Fruit fly (Drosophila melanogaster) whole organism, embryonic: ENCODE data around the gene CG14052.

Experiments used
- Bteb2 ChIP-seq: fragments of 200-800 bp; sonication (Bioruptor generic); optimal IDR thresholded peaks from 2 replicates; lab custom pipeline; 2016; ENCODE audit warnings: missing biosample characterization, missing genetic modification characterization
- CG1024 ChIP-seq: fragments of 200-800 bp; sonication (Bioruptor generic); IDR thresholded peaks from 2 replicates; pipeline ENCODE4 v1.3.6; 2022; ENCODE audit warnings: missing biosample characterization, missing genetic modification characterization
- CG11085 ChIP-seq: fragments of 200-800 bp; sonication (Bioruptor generic); IDR thresholded peaks from 2 replicates; pipeline ENCODE4 v1.3.6; 2022; ENCODE audit warnings: missing biosample characterization, missing genetic modification characterization
- CG14441 ChIP-seq: fragments of 200-800 bp; sonication (Bioruptor generic); IDR thresholded peaks from 2 replicates; pipeline ENCODE4 v1.3.6; 2022; ENCODE audit warnings: missing biosample characterization, missing genetic modification characterization
- CG14860 ChIP-seq: fragments of 200-800 bp; sonication (Bioruptor generic); IDR thresholded peaks from 3 replicates; pipeline ENCODE4 v1.3.6; 2022; ENCODE audit warnings: missing biosample characterization, missing genetic modification characterization; ENCODE audit not compliant: partially characterized antibody
- CG1792 ChIP-seq: fragments of 200-800 bp; sonication (Bioruptor generic); optimal IDR thresholded peaks from 2 replicates; lab custom pipeline; 2016; ENCODE audit warnings: missing biosample characterization, missing genetic modification characterization
- CG18619 ChIP-seq: fragments of 200-800 bp; sonication (Bioruptor generic); optimal IDR thresholded peaks from 3 replicates; lab custom pipeline; 2017; ENCODE audit warnings: missing biosample characterization, mild to moderate bottlenecking, missing genetic modification characterization
- CG2120 ChIP-seq: fragments of 200-800 bp; sonication (Bioruptor generic); optimal IDR thresholded peaks from 3 replicates; lab custom pipeline; 2016; ENCODE audit warnings: missing biosample characterization, missing genetic modification characterization
- CG2875 ChIP-seq: fragments of 200-800 bp; sonication (Bioruptor generic); optimal IDR thresholded peaks from 2 replicates; lab custom pipeline; 2017; ENCODE audit warnings: missing biosample characterization, mild to moderate bottlenecking, missing genetic modification characterization, missing genetic modification reagents
- CG34376 ChIP-seq: fragments of 200-800 bp; sonication (Bioruptor generic); optimal IDR thresholded peaks from 2 replicates; lab custom pipeline; 2018; ENCODE audit warnings: missing biosample characterization, mild to moderate bottlenecking, missing genetic modification characterization
- CG3838 ChIP-seq: fragments of 200-800 bp; sonication (Bioruptor generic); optimal IDR thresholded peaks from 3 replicates; lab custom pipeline; 2016; ENCODE audit warnings: missing biosample characterization, missing genetic modification characterization
- CG6689 ChIP-seq: fragments of 200-800 bp; sonication (Bioruptor generic); IDR thresholded peaks from 2 replicates; pipeline ENCODE4 v1.3.6; 2022; ENCODE audit warnings: missing biosample characterization, missing genetic modification characterization
- CG6765 ChIP-seq: fragments of 200-800 bp; sonication (Bioruptor generic); optimal IDR thresholded peaks from 3 replicates; lab custom pipeline; 2017; ENCODE audit warnings: missing biosample characterization, mild to moderate bottlenecking, missing genetic modification characterization
- CG6813 ChIP-seq: fragments of 200-800 bp; sonication (Bioruptor generic); optimal IDR thresholded peaks from 2 replicates; lab custom pipeline; 2017; ENCODE audit warnings: missing biosample characterization, missing genetic modification characterization, mild to moderate bottlenecking, moderate library complexity, missing genetic modification reagents
- Chrac-16 ChIP-seq: fragments of 200-800 bp; sonication (Bioruptor generic); optimal IDR thresholded peaks from 3 replicates; lab custom pipeline; 2016; ENCODE audit warnings: missing biosample characterization, missing genetic modification characterization
- Dll ChIP-seq: fragments of 200-800 bp; sonication (Bioruptor generic); IDR thresholded peaks from 4 replicates; pipeline ENCODE4 v1.3.6; 2022; ENCODE audit warnings: missing biosample characterization, missing genetic modification characterization; ENCODE audit not compliant: partially characterized antibody
- HLH54F ChIP-seq: fragments of 200-800 bp; sonication (Bioruptor generic); optimal IDR thresholded peaks from 3 replicates; lab custom pipeline; 2016; ENCODE audit warnings: missing biosample characterization, missing genetic modification characterization
- HmgD ChIP-seq: fragments of 200-800 bp; sonication (Bioruptor generic); optimal IDR thresholded peaks from 3 replicates; lab custom pipeline; 2016; ENCODE audit warnings: missing biosample characterization, missing genetic modification characterization
- Hr3 ChIP-seq: fragments of 200-800 bp; sonication (Bioruptor generic); optimal IDR thresholded peaks from 3 replicates; lab custom pipeline; 2016; ENCODE audit warnings: missing biosample characterization, missing genetic modification characterization
- Kr ChIP-seq: fragments of 200-800 bp; sonication (Bioruptor generic); optimal IDR thresholded peaks from 2 replicates; lab custom pipeline; 2017; ENCODE audit warnings: missing biosample characterization, mild to moderate bottlenecking, missing genetic modification characterization
- Lpt ChIP-seq: fragments of >200 bp; optimal IDR thresholded peaks from 2 replicates; lab custom pipeline; 2018; ENCODE audit warnings: missing biosample characterization, missing genetic modification characterization
- MBD-R2 ChIP-seq: fragments of 200-800 bp; sonication (Bioruptor generic); IDR thresholded peaks from 2 replicates; pipeline ENCODE4 v1.3.6; 2022; ENCODE audit warnings: missing biosample characterization, missing genetic modification characterization
- MESR4 ChIP-seq: fragments of 200-800 bp; sonication (Bioruptor generic); optimal IDR thresholded peaks from 2 replicates; lab custom pipeline; 2018; ENCODE audit warnings: missing biosample characterization, mild to moderate bottlenecking, missing genetic modification characterization, moderate library complexity
- Max ChIP-seq: fragments of 200-800 bp; sonication (Bioruptor generic); optimal IDR thresholded peaks from 2 replicates; lab custom pipeline; 2016; ENCODE audit warnings: missing biosample characterization, mild to moderate bottlenecking, missing genetic modification characterization
- NC2α ChIP-seq: fragments of 200-800 bp; sonication (Bioruptor generic); optimal IDR thresholded peaks from 2 replicates; lab custom pipeline; 2016; ENCODE audit warnings: missing biosample characterization, missing genetic modification characterization
- Nf-YA ChIP-seq: fragments of 200-800 bp; sonication (Bioruptor generic); IDR thresholded peaks from 2 replicates; pipeline ENCODE4 v1.3.6; 2022; ENCODE audit warnings: missing biosample characterization, missing genetic modification characterization
- Side ChIP-seq: fragments of 200-800 bp; sonication (Bioruptor generic); optimal IDR thresholded peaks from 2 replicates; lab custom pipeline; 2016; ENCODE audit warnings: missing biosample characterization, missing genetic modification characterization
- Sin3A ChIP-seq: fragments of >200 bp; optimal IDR thresholded peaks from 2 replicates; lab custom pipeline; 2018
- Xbp1 ChIP-seq: fragments of 200-800 bp; sonication (Bioruptor generic); optimal IDR thresholded peaks from 3 replicates; lab custom pipeline; 2016; ENCODE audit warnings: missing biosample characterization, mild to moderate bottlenecking, missing genetic modification characterization
- ash1 ChIP-seq: fragments of 200-800 bp; sonication (Bioruptor generic); optimal IDR thresholded peaks from 2 replicates; lab custom pipeline; 2018; ENCODE audit warnings: missing biosample characterization, mild to moderate bottlenecking, missing genetic modification characterization
- bbx ChIP-seq: fragments of 200-800 bp; sonication (Bioruptor generic); IDR thresholded peaks from 2 replicates; pipeline ENCODE4 v1.3.6; 2022; ENCODE audit warnings: missing biosample characterization, missing genetic modification characterization; ENCODE audit not compliant: partially characterized antibody
- br ChIP-seq: fragments of >200 bp; optimal IDR thresholded peaks from 2 replicates; lab custom pipeline; 2017
- cato ChIP-seq: fragments of 200-800 bp; sonication (Bioruptor generic); optimal IDR thresholded peaks from 2 replicates; lab custom pipeline; 2016; ENCODE audit warnings: missing biosample characterization, missing genetic modification characterization, borderline replicate concordance
- chn ChIP-seq: fragments of 200-800 bp; sonication (Bioruptor generic); optimal IDR thresholded peaks from 2 replicates; lab custom pipeline; 2016; ENCODE audit warnings: missing biosample characterization, missing genetic modification characterization
- crol ChIP-seq: fragments of 200-800 bp; sonication (Bioruptor generic); IDR thresholded peaks from 2 replicates; pipeline ENCODE4 v1.3.6; 2022; ENCODE audit warnings: missing biosample characterization, missing genetic modification characterization
- fd3F ChIP-seq: fragments of 200-800 bp; sonication (Bioruptor generic); optimal IDR thresholded peaks from 2 replicates; lab custom pipeline; 2018; ENCODE audit warnings: missing biosample characterization, mild to moderate bottlenecking, missing genetic modification characterization, moderate library complexity
- fd96Cb ChIP-seq: fragments of 200-800 bp; sonication (Bioruptor generic); optimal IDR thresholded peaks from 2 replicates; lab custom pipeline; 2018; ENCODE audit warnings: missing biosample characterization, mild to moderate bottlenecking, missing genetic modification characterization, moderate library complexity
- gfzf ChIP-seq: fragments of 200-800 bp; sonication (Bioruptor generic); optimal IDR thresholded peaks from 2 replicates; lab custom pipeline; 2016; ENCODE audit warnings: missing biosample characterization, mild to moderate bottlenecking, missing genetic modification characterization, moderate library complexity
- grau ChIP-seq: fragments of 200-800 bp; optimal IDR thresholded peaks from 3 replicates; lab custom pipeline; 2019; ENCODE audit warnings: missing biosample characterization, mild to moderate bottlenecking, missing genetic modification characterization, moderate library complexity
- gsb-n ChIP-seq: fragments of 200-800 bp; sonication (Bioruptor generic); optimal IDR thresholded peaks from 3 replicates; lab custom pipeline; 2018; ENCODE audit warnings: missing biosample characterization, mild to moderate bottlenecking, missing genetic modification characterization
- jing ChIP-seq: fragments of 200-800 bp; sonication (Bioruptor generic); optimal IDR thresholded peaks from 2 replicates; lab custom pipeline; 2018; ENCODE audit warnings: missing biosample characterization, mild to moderate bottlenecking, missing genetic modification characterization
- lmd ChIP-seq: fragments of 200-800 bp; sonication (Bioruptor generic); IDR thresholded peaks from 2 replicates; pipeline ENCODE4 v1.3.6; 2022; ENCODE audit warnings: missing biosample characterization, missing genetic modification characterization
- lov ChIP-seq, 2 experiments: fragments of 200-800 bp in 1 of 2; fragments of >200 bp in 1 of 2; sonication (Bioruptor generic) in 1 of 2; IDR thresholded peaks in 1 of 2; optimal IDR thresholded peaks in 1 of 2; 2 replicates in 1 of 2; 3 replicates in 1 of 2; pipeline versions ENCODE4 v1.3.6 to Lab custom; 2017 to 2022; ENCODE audit warnings: missing biosample characterization in 1 of 2, missing genetic modification characterization in 1 of 2
- maf-S ChIP-seq: fragments of 200-800 bp; sonication (Bioruptor generic); optimal IDR thresholded peaks from 2 replicates; lab custom pipeline; 2016; ENCODE audit warnings: missing biosample characterization, missing genetic modification characterization
- sc ChIP-seq, 3 experiments: fragments of >200 bp in 2 of 3; fragments of 200-800 bp in 1 of 3; sonication (Bioruptor generic) in 1 of 3; optimal IDR thresholded peaks; 2 replicates in 2 of 3; 3 replicates in 1 of 3; lab custom pipeline; 2017; ENCODE audit warnings: mild to moderate bottlenecking in 1 of 3, missing biosample characterization in 1 of 3, missing genetic modification characterization in 1 of 3, missing genetic modification reagents in 1 of 3
- sd ChIP-seq: fragments of 200-800 bp; sonication (Bioruptor generic); optimal IDR thresholded peaks from 3 replicates; lab custom pipeline; 2018; ENCODE audit warnings: missing biosample characterization, mild to moderate bottlenecking, missing genetic modification characterization, moderate library complexity
- seq ChIP-seq: fragments of 200-800 bp; sonication (Bioruptor generic); IDR thresholded peaks from 2 replicates; pipeline ENCODE4 v1.3.6; 2022; ENCODE audit warnings: missing biosample characterization, missing genetic modification characterization
- shn ChIP-seq: fragments of 200-800 bp; sonication (Bioruptor generic); optimal IDR thresholded peaks from 3 replicates; lab custom pipeline; 2016; ENCODE audit warnings: missing biosample characterization, missing genetic modification characterization
- sisA ChIP-seq: fragments of 200-800 bp; sonication (Bioruptor generic); IDR thresholded peaks from 2 replicates; pipeline ENCODE4 v1.3.6; 2022; ENCODE audit warnings: missing biosample characterization, missing genetic modification characterization
- usp ChIP-seq: fragments of >200 bp; optimal IDR thresholded peaks from 2 replicates; lab custom pipeline; 2017; ENCODE audit warnings: missing biosample characterization, missing genetic modification characterization
- zen ChIP-seq: fragments of 200-800 bp; sonication (Bioruptor generic); optimal IDR thresholded peaks from 3 replicates; lab custom pipeline; 2018; ENCODE audit warnings: missing biosample characterization, mild to moderate bottlenecking, missing genetic modification characterization, moderate library complexity

The CG14052 gene

dm6 chrX:2270557-2270930, 47.0 kb downstream of the CG14052 start, which contains the start of gene CG2924 (continued):
- no peak for TF ChIP-seq CG6765
- peak; percentile 68 for TF ChIP-seq Side
- no peak for TF ChIP-seq jing (GFP tag; lab: Kevin White, UChicago)
- TF ChIP-seq CG18619 (GFP tag; lab: Kevin White, UChicago), result peak; percentile 27
- peak; percentile 89 for TF ChIP-seq HmgD (GFP tag; lab: Kevin White, UChicago)
- peak; percentile 99 for TF ChIP-seq Dll (GFP tag; lab: Robert Waterston, UW)
- peak; percentile 52 for TF ChIP-seq Chrac-16 (GFP tag; lab: Kevin White, UChicago)
- TF ChIP-seq HLH54F (GFP tag; lab: Kevin White, UChicago), result peak; percentile 78
- TF ChIP-seq Lpt (GFP tag; lab: Kevin White, UChicago), result no peak
- peak; percentile 50 for TF ChIP-seq Bteb2
- peak; percentile 30 for TF ChIP-seq maf-S
- no peak for TF ChIP-seq br (lab: Kevin White, UChicago)
- TF ChIP-seq CG34376, result peak; percentile 51
- TF ChIP-seq crol (GFP tag; lab: Robert Waterston, UW), result no peak
- TF ChIP-seq cato (GFP tag; lab: Kevin White, UChicago), result no peak
- TF ChIP-seq Nf-YA, result no peak
- TF ChIP-seq zen (tag; lab: Kevin White, UChicago), result no peak
- TF ChIP-seq Max (GFP tag; lab: Kevin White, UChicago), result peak; percentile 51
- TF ChIP-seq CG11085 (GFP tag; lab: Robert Waterston, UW), result peak; percentile 39; the same call in 1 of the 2 replicates
- peak; percentile 51 for TF ChIP-seq grau (tag; lab: Kevin White, UChicago)
- TF ChIP-seq ash1 (GFP tag; lab: Kevin White, UChicago), result peak; percentile 59
- no peak for TF ChIP-seq sd
- no peak for TF ChIP-seq sc (optimal IDR thresholded peaks at IDR 0.05; lab: Kevin White, UChicago)
- no peak for TF ChIP-seq sc (GFP tag; optimal IDR thresholded peaks at IDR 0.05; lab: Kevin White, UChicago)
- TF ChIP-seq Xbp1 (GFP tag; lab: Kevin White, UChicago), result peak; percentile 80
- no peak for TF ChIP-seq Kr (GFP tag; lab: Kevin White, UChicago)
- TF ChIP-seq fd3F (GFP tag; lab: Kevin White, UChicago), result no peak
- peak; percentile 45 for TF ChIP-seq shn (GFP tag; lab: Kevin White, UChicago)
- TF ChIP-seq usp (GFP tag; lab: Kevin White, UChicago), result no peak
- TF ChIP-seq bbx (GFP tag; lab: Robert Waterston, UW), result peak; percentile 100
- peak; percentile 62 for TF ChIP-seq sisA
- peak; percentile 78 for TF ChIP-seq chn
- peak; percentile 84 for TF ChIP-seq CG2120 (GFP tag; lab: Kevin White, UChicago)
- TF ChIP-seq Hr3 (GFP tag; lab: Kevin White, UChicago), result peak; percentile 44
- TF ChIP-seq CG6689 (GFP tag; lab: Robert Waterston, UW), result no peak
- no peak for TF ChIP-seq CG2875 (GFP tag; lab: Kevin White, UChicago)
- no peak for TF ChIP-seq fd96Cb (tag; lab: Kevin White, UChicago)
- TF ChIP-seq seq (GFP tag; lab: Robert Waterston, UW), result no peak
- peak; percentile 36 for TF ChIP-seq CG6813 (GFP tag; lab: Kevin White, UChicago)
- peak; percentile 70 for TF ChIP-seq MBD-R2 (GFP tag; lab: Robert Waterston, UW)
- TF ChIP-seq CG1792, result peak; percentile 60
- peak; percentile 50; the same call in 1 of the 2 replicates for TF ChIP-seq CG1024 (GFP tag; lab: Robert Waterston, UW)
- TF ChIP-seq lmd (GFP tag; lab: Robert Waterston, UW), result peak; percentile 53; the same call in 1 of the 2 replicates
- peak; percentile 97 for TF ChIP-seq CG14860 (GFP tag; lab: Robert Waterston, UW)
- peak; percentile 6 for TF ChIP-seq NC2α (GFP tag; lab: Kevin White, UChicago)
- TF ChIP-seq gsb-n (tag; lab: Kevin White, UChicago), result peak; percentile 51
- no peak for TF ChIP-seq CG3838 (GFP tag; lab: Kevin White, UChicago)
- peak; percentile 73 for TF ChIP-seq Sin3A (lab: Kevin White, UChicago)
- no peak for TF ChIP-seq lov (optimal IDR thresholded peaks at IDR 0.05; lab: Kevin White, UChicago)
- TF ChIP-seq lov (GFP tag; IDR thresholded peaks at IDR 0.05; lab: Robert Waterston, UW), result 0 out of 3 replicates have a peak, but pooled peaks have one; percentile 19
- TF ChIP-seq gfzf, result peak; percentile 67
- peak; percentile 27; the same call in 1 of the 2 replicates for TF ChIP-seq CG14441 (GFP tag; lab: Robert Waterston, UW)
- TF ChIP-seq MESR4 (GFP tag; lab: Kevin White, UChicago), result peak; percentile 62
